Worm (Caenorhabditis elegans) whole organism, young adult: ENCODE measurements around the gene B0336.13.

ENCODE experiments used
- B0019.2 ChIP-seq: fragments of 200-800 bp; sonication (Bioruptor generic); conservative IDR thresholded peaks from 2 replicates; pipeline ENCODE4 v1.3.6; 2022; ENCODE audit warnings: missing genetic modification reagents, missing genetic modification characterization, missing compliant biosample characterization
- D2030.7 ChIP-seq: fragments of 200-800 bp; sonication (Bioruptor generic); IDR thresholded peaks from 2 replicates; pipeline ENCODE4 v1.3.6; 2022; ENCODE audit warnings: missing genetic modification reagents, missing genetic modification characterization, missing compliant biosample characterization
- F49E8.2 ChIP-seq: sonication (generic microtip); optimal IDR thresholded peaks from 3 replicates; lab custom pipeline; 2017; ENCODE audit warnings: missing genetic modification characterization, mild to moderate bottlenecking, missing compliant biosample characterization, antibody characterized with exemption, moderate library complexity; ENCODE audit not compliant: insufficient read depth
- F57A8.1 ChIP-seq: fragments of 200-800 bp; sonication (Bioruptor generic); optimal IDR thresholded peaks from 2 replicates; lab custom pipeline; 2018; ENCODE audit warnings: mild to moderate bottlenecking, missing genetic modification characterization, moderate library complexity, missing compliant biosample characterization
- K12H6.12 ChIP-seq: fragments of 200-800 bp; sonication (Bioruptor generic); optimal IDR thresholded peaks from 2 replicates; lab custom pipeline; 2018; ENCODE audit warnings: mild to moderate bottlenecking, missing genetic modification characterization, missing compliant biosample characterization
- T07F8.4 ChIP-seq: sonication (generic microtip); optimal IDR thresholded peaks from 2 replicates; lab custom pipeline; 2016; ENCODE audit warnings: mild to moderate bottlenecking, missing genetic modification characterization, moderate library complexity, missing compliant biosample characterization
- Y53G8AR.9 ChIP-seq: fragments of 200-800 bp; sonication (Bioruptor generic); conservative IDR thresholded peaks from 2 replicates; pipeline ENCODE4 v1.3.6; 2022; ENCODE audit warnings: missing genetic modification reagents, missing genetic modification characterization, missing compliant biosample characterization
- Y67H2A.10 ChIP-seq: fragments of 200-800 bp; sonication (Bioruptor generic); conservative IDR thresholded peaks from 2 replicates; pipeline ENCODE4 v1.3.6; 2022; ENCODE audit warnings: missing genetic modification reagents, missing genetic modification characterization, missing compliant biosample characterization
- ZK185.1 ChIP-seq: sonication (generic microtip); optimal IDR thresholded peaks from 2 replicates; lab custom pipeline; 2016; ENCODE audit warnings: mild to moderate bottlenecking, missing genetic modification characterization, missing compliant biosample characterization; ENCODE audit not compliant: poor library complexity, severe bottlenecking
- bed-2 ChIP-seq: fragments of 200-800 bp; sonication (Bioruptor generic); IDR thresholded peaks from 2 replicates; pipeline ENCODE4 v1.3.6; 2022; ENCODE audit warnings: missing genetic modification reagents, missing genetic modification characterization, missing compliant biosample characterization
- ceh-91 ChIP-seq: fragments of 200-800 bp; sonication (Bioruptor generic); IDR thresholded peaks from 2 replicates; pipeline ENCODE4 v1.3.6; 2022; ENCODE audit warnings: missing genetic modification reagents, missing genetic modification characterization, missing compliant biosample characterization
- chd-7 ChIP-seq: sonication (generic microtip); optimal IDR thresholded peaks from 2 replicates; lab custom pipeline; 2016; ENCODE audit warnings: mild to moderate bottlenecking, missing genetic modification characterization, moderate library complexity, missing compliant biosample characterization
- die-1 ChIP-seq: sonication (generic microtip); optimal IDR thresholded peaks from 2 replicates; lab custom pipeline; 2016; ENCODE audit warnings: missing genotype, mild to moderate bottlenecking, missing genetic modification characterization, missing compliant biosample characterization
- dpl-1 ChIP-seq: fragments of 150-350 bp; optimal IDR thresholded peaks from 2 replicates; lab custom pipeline; 2014; ENCODE audit warnings: missing biosample characterization, missing genetic modification reagents, missing genetic modification characterization
- efl-1 ChIP-seq: fragments of 150-350 bp; optimal IDR thresholded peaks from 2 replicates; lab custom pipeline; 2014; ENCODE audit warnings: missing biosample characterization, missing genetic modification reagents, missing genetic modification characterization
- hlh-26 ChIP-seq: fragments of 200-800 bp; sonication (Bioruptor generic); conservative IDR thresholded peaks from 2 replicates; pipeline ENCODE4 v1.3.6; 2022; ENCODE audit warnings: missing genetic modification reagents, missing genetic modification characterization, missing compliant biosample characterization
- hrde-1 ChIP-seq: sonication (generic microtip); optimal IDR thresholded peaks from 2 replicates; lab custom pipeline; 2016; ENCODE audit warnings: missing genetic modification characterization, mild to moderate bottlenecking, missing compliant biosample characterization, moderate library complexity, missing genotype, missing genetic modification reagents, borderline replicate concordance
- lag-1 ChIP-seq: fragments of 200-800 bp; sonication (Bioruptor generic); IDR thresholded peaks from 2 replicates; pipeline ENCODE4 v1.3.6; 2022; ENCODE audit warnings: missing genetic modification reagents, missing genetic modification characterization, missing compliant biosample characterization
- lin-35 ChIP-seq, 3 experiments: fragments of 150-350 bp in 2 of 3; sonication (generic microtip) in 1 of 3; optimal IDR thresholded peaks; 2 replicates each; lab custom pipeline; 2014 to 2018; ENCODE audit warnings: missing biosample characterization in 3 of 3, missing genetic modification characterization in 3 of 3, missing genetic modification reagents in 3 of 3
- madf-6 ChIP-seq: fragments of 200-800 bp; sonication (Bioruptor generic); IDR thresholded peaks from 2 replicates; pipeline ENCODE4 v1.3.6; 2022; ENCODE audit warnings: missing genetic modification reagents, missing genetic modification characterization, missing compliant biosample characterization
- madf-8 ChIP-seq: fragments of 200-800 bp; sonication (Bioruptor generic); conservative IDR thresholded peaks from 2 replicates; pipeline ENCODE4 v1.3.6; 2022; ENCODE audit warnings: missing genetic modification reagents, missing genetic modification characterization, missing compliant biosample characterization
- mcd-1 ChIP-seq: fragments of 200-800 bp; sonication (Bioruptor generic); IDR thresholded peaks from 2 replicates; pipeline ENCODE4 v1.3.6; 2022; ENCODE audit warnings: missing genetic modification reagents, missing genetic modification characterization, missing compliant biosample characterization
- mel-28 ChIP-seq: sonication (generic microtip); optimal IDR thresholded peaks from 2 replicates; lab custom pipeline; 2016; ENCODE audit warnings: borderline replicate concordance, mild to moderate bottlenecking, missing genetic modification characterization, missing compliant biosample characterization
- nfyb-1 ChIP-seq: fragments of 200-800 bp; sonication (Bioruptor generic); IDR thresholded peaks from 2 replicates; pipeline ENCODE4 v1.3.6; 2022; ENCODE audit warnings: missing genetic modification reagents, missing genetic modification characterization, missing compliant biosample characterization
- nhr-120 ChIP-seq: fragments of 200-800 bp; sonication (Bioruptor generic); IDR thresholded peaks from 2 replicates; pipeline ENCODE4 v1.3.6; 2022; ENCODE audit warnings: missing genetic modification characterization, missing compliant biosample characterization
- nhr-179 ChIP-seq: sonication (generic microtip); optimal IDR thresholded peaks from 2 replicates; lab custom pipeline; 2016; ENCODE audit warnings: mild to moderate bottlenecking, missing genetic modification characterization, missing compliant biosample characterization
- pha-4 ChIP-seq: fragments of 150-350 bp; sonication (generic microtip); optimal IDR thresholded peaks from 2 replicates; lab custom pipeline; 2014; ENCODE audit warnings: missing biosample characterization, missing genetic modification reagents, missing genetic modification characterization
- rcor-1 ChIP-seq: fragments of 200-800 bp; sonication (Bioruptor generic); IDR thresholded peaks from 2 replicates; pipeline ENCODE4 v1.3.6; 2022; ENCODE audit warnings: missing genetic modification reagents, missing genetic modification characterization, missing compliant biosample characterization
- rec-8 ChIP-seq, 2 experiments: sonication (generic microtip); optimal IDR thresholded peaks; 2 replicates each; lab custom pipeline; 2016; ENCODE audit warnings: mild to moderate bottlenecking in 2 of 2, missing genetic modification characterization in 2 of 2, missing genetic modification reagents in 2 of 2, missing genotype in 2 of 2, missing biosample characterization in 1 of 2, missing compliant biosample characterization in 1 of 2, moderate library complexity in 1 of 2
- repo-1 ChIP-seq: sonication (generic microtip); optimal IDR thresholded peaks from 2 replicates; lab custom pipeline; 2017; ENCODE audit warnings: mild to moderate bottlenecking, missing genetic modification characterization, missing compliant biosample characterization
- rpc-1 ChIP-seq, 2 experiments: fragments of 150-350 bp in 1 of 2; sonication (generic microtip) in 1 of 2; optimal IDR thresholded peaks; 2 replicates each; lab custom pipeline; 2014 to 2018; ENCODE audit warnings: missing biosample characterization in 1 of 2, missing genetic modification characterization in 1 of 2, missing genetic modification reagents in 1 of 2, missing genotype in 1 of 2
- sea-2 ChIP-seq: fragments of 200-800 bp; sonication (Bioruptor generic); IDR thresholded peaks from 2 replicates; pipeline ENCODE4 v1.3.6; 2022; ENCODE audit warnings: missing genetic modification characterization, missing compliant biosample characterization
- snpc-1.1 ChIP-seq: sonication (generic microtip); optimal IDR thresholded peaks from 2 replicates; lab custom pipeline; 2017; ENCODE audit warnings: missing genetic modification characterization, mild to moderate bottlenecking, missing compliant biosample characterization, antibody characterized with exemption, moderate library complexity, missing genotype, missing genetic modification reagents; ENCODE audit not compliant: insufficient read depth
- snpc-4 ChIP-seq, 5 experiments: fragments of 150-350 bp in 1 of 5; sonication (generic microtip) in 4 of 5; optimal IDR thresholded peaks; 2 replicates each; lab custom pipeline; 2014 to 2018; ENCODE audit warnings: missing genetic modification characterization in 5 of 5, missing biosample characterization in 3 of 5, antibody characterized with exemption in 2 of 5, mild to moderate bottlenecking in 2 of 5, missing compliant biosample characterization in 2 of 5, missing genotype in 2 of 5, moderate library complexity in 2 of 5, missing genetic modification reagents in 1 of 5
- tlf-1 ChIP-seq: fragments of 200-800 bp; sonication (Bioruptor generic); optimal IDR thresholded peaks from 2 replicates; lab custom pipeline; 2018; ENCODE audit warnings: mild to moderate bottlenecking, missing genetic modification characterization, missing compliant biosample characterization
- unc-62 ChIP-seq: fragments of 150-350 bp; optimal IDR thresholded peaks from 2 replicates; lab custom pipeline; 2014; ENCODE audit warnings: missing biosample characterization, missing genetic modification reagents, missing genetic modification characterization
- xnd-1 ChIP-seq: sonication (generic microtip); optimal IDR thresholded peaks from 2 replicates; lab custom pipeline; 2016; ENCODE audit warnings: missing genotype, missing genetic modification reagents, missing genetic modification characterization, missing compliant biosample characterization
- ztf-25 ChIP-seq: fragments of 200-800 bp; sonication (Bioruptor generic); IDR thresholded peaks from 2 replicates; pipeline ENCODE4 v1.3.6; 2022; ENCODE audit warnings: missing genetic modification reagents, missing genetic modification characterization, missing compliant biosample characterization
- ztf-26 ChIP-seq: sonication (generic microtip); optimal IDR thresholded peaks from 2 replicates; lab custom pipeline; 2017; ENCODE audit warnings: missing genetic modification characterization, missing compliant biosample characterization
- ztf-28 ChIP-seq: fragments of 200-800 bp; sonication (Bioruptor generic); IDR thresholded peaks from 2 replicates; pipeline ENCODE4 v1.3.6; 2022; ENCODE audit warnings: missing genetic modification reagents, missing genetic modification characterization, missing compliant biosample characterization

Gene B0336.13

ce11 chrIII:5717173-5717748, 23.4 kb downstream of the B0336.13 start (continued):
- TF ChIP-seq snpc-1.1 (tag; lab: Kevin White, UChicago) = no peak
- TF ChIP-seq Y67H2A.10 (GFP tag; lab: Robert Waterston, UW) = no peak
- no peak for TF ChIP-seq T07F8.4 (tag; lab: Kevin White, UChicago)
- 0 out of 2 replicates have a peak, but pooled peaks have one; percentile 14 for TF ChIP-seq madf-6 (GFP tag; lab: Robert Waterston, UW)
- no peak for TF ChIP-seq ceh-91
- TF ChIP-seq rpc-1 (optimal IDR thresholded peaks at IDR 0.05; lab: Kevin White, UChicago) = no peak
- TF ChIP-seq rpc-1 (tag; optimal IDR thresholded peaks at IDR 0.05; lab: Kevin White, UChicago) = no peak
- TF ChIP-seq rec-8 (tag; optimal IDR thresholded peaks at IDR 0.05; lab: Kevin White, UChicago) = no peak
- no peak for TF ChIP-seq nhr-179
- TF ChIP-seq D2030.7 (GFP tag; lab: Robert Waterston, UW) = no peak
- no peak for TF ChIP-seq ztf-25 (GFP tag; lab: Robert Waterston, UW)
- TF ChIP-seq hrde-1 (tag; lab: Kevin White, UChicago) = peak; percentile 22
- TF ChIP-seq repo-1 (tag; lab: Kevin White, UChicago) = no peak

DNA sequence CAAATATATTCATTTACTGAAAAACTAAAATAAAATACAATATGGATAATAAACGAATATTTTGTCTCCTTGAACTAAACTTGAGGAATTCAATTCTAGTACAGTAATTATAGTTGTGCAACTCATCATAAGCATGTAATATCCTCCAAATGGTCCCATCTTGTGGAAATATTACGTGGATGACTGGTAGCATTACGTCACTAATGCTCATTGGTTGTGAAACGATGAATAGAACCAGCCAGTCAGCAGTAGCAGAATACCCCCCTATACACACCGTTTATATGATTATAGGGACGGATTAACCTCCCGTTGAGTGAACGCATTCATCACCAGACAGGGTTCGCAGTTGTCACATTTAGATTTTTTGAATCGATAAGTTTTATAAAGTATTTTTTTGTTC, 24.5 kb downstream of the B0336.13 start:
- TF ChIP-seq xnd-1 (tag; lab: Kevin White, UChicago) (no peak), ZK185.1 (tag; lab: Kevin White, UChicago) (no peak), lin-35 (GFP tag; optimal IDR thresholded peaks at IDR 0.05; lab: Kevin White, UChicago) (no peak), ztf-28 (GFP tag; lab: Robert Waterston, UW) (no peak), mel-28 (tag; lab: Kevin White, UChicago) (no peak), ztf-26 (tag; lab: Kevin White, UChicago) (no peak), lag-1 (GFP tag; lab: Robert Waterston, UW) (no peak)

DNA sequence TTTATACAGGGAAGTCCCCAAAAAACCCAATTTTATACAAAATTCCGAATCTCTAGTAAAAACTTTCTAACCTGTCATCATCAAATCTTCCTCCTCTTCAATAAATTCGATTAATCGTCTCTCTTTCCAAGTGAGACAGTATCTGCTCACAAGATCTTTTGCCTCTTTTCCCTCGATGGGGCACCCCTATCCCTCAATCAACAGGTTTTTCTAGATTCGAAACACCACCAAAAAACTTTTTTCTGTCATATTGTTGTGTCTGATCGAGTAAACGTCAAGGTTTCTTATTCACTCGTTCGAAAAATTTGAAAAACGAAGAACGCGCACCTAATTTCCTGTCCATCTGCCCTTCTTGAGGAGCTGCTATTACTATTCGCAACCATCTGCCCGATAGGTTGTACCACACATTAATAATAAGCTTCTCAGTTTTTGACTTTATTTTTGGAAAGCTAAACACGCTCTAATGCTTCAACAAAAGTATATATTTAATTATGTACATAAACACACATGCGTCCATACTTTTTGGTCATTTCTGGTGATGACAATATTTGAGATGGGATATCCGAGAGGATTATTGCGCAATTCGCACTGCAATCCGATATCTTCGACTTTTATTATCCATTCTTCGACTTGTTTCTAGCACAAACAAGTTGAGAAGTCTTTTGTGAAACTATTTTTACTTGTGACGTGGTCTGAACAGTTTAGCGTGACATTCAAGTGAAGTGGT, 25.4 kb downstream of the B0336.13 start:
- TF ChIP-seq K12H6.12 (tag; lab: Kevin White, UChicago) (no peak), sea-2 (GFP tag; lab: Robert Waterston, UW) (no peak), bed-2 (GFP tag; lab: Robert Waterston, UW) (no peak), Y53G8AR.9 (no peak), F57A8.1 (GFP tag; lab: Kevin White, UChicago) (no peak), hlh-26 (GFP tag; lab: Robert Waterston, UW) (no peak), nhr-120 (GFP tag; lab: Robert Waterston, UW) (no peak), T07F8.4 (tag; lab: Kevin White, UChicago) (no peak), snpc-4 (GFP tag; optimal IDR thresholded peaks at IDR 0.05; lab: Kevin White, UChicago) (no peak), snpc-4 (tag; optimal IDR thresholded peaks at IDR 0.05; lab: Kevin White, UChicago) (no peak), unc-62 (no peak), pha-4 (tag; lab: Kevin White, UChicago) (no peak)

DNA sequence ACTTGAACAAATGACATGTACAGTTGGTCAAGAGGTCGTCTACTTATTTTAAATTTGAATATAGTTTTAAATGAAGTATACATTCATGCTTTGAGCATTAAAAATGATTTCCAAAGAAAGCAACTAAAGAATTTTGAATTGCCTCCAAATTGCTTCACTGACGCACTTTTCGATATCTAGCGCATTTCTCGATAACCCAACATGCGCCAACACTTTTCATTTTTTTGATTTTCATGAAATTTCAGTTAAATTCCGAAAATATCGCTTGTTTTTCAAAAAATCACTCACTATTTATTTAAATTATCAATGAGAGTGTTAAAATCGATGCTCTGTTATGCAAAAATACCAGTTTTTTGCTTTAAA, 26.0 kb downstream of the B0336.13 start:
- TF ChIP-seq die-1 (tag; lab: Kevin White, UChicago) (no peak), lin-35 (GFP tag; optimal IDR thresholded peaks at IDR 0.05; lab: Kevin White, UChicago) (peak; percentile 48 to 75 (median 60)), rcor-1 (peak; percentile 42; the same call in 1 of the 2 replicates), B0019.2 (GFP tag; lab: Robert Waterston, UW) (no peak), chd-7 (tag; lab: Kevin White, UChicago) (no peak), madf-8 (GFP tag; lab: Robert Waterston, UW) (peak; percentile 69), Y53G8AR.9 (no peak), sea-2 (GFP tag; lab: Robert Waterston, UW) (no peak), tlf-1 (GFP tag; lab: Kevin White, UChicago) (peak; percentile 64), mcd-1 (GFP tag; lab: Robert Waterston, UW) (peak; percentile 36; the same call in 1 of the 2 replicates), efl-1 (GFP tag; lab: Kevin White, UChicago) (peak; percentile 78), dpl-1 (GFP tag; lab: Kevin White, UChicago) (peak; percentile 78), F49E8.2 (tag; lab: Kevin White, UChicago) (peak; percentile 40), nfyb-1 (no peak)
